Worm (Caenorhabditis elegans) whole organism, young adult: ENCODE measurements around the gene idpc-7.
A peak's percentile ranks its signal among the peaks of the same experiment; 100 is the strongest.

Experiments used
- B0019.2 ChIP-seq: fragments of 200-800 bp; sonication (Bioruptor generic); conservative IDR thresholded peaks from 2 replicates; pipeline ENCODE4 v1.3.6; 2022; ENCODE audit warnings: missing genetic modification reagents, missing genetic modification characterization, missing compliant biosample characterization
- C06A6.2 ChIP-seq: fragments of 200-800 bp; sonication (Bioruptor generic); conservative IDR thresholded peaks from 2 replicates; pipeline ENCODE4 v1.3.6; 2022; ENCODE audit warnings: missing genetic modification characterization, missing compliant biosample characterization
- F22D6.2 ChIP-seq: sonication (generic microtip); optimal IDR thresholded peaks from 2 replicates; lab custom pipeline; 2016; ENCODE audit warnings: mild to moderate bottlenecking, missing genetic modification characterization, missing compliant biosample characterization
- F23B12.7 ChIP-seq: sonication (generic microtip); optimal IDR thresholded peaks from 2 replicates; lab custom pipeline; 2017; ENCODE audit warnings: missing genetic modification characterization, mild to moderate bottlenecking, missing compliant biosample characterization, antibody characterized with exemption, moderate library complexity; ENCODE audit not compliant: insufficient read depth
- F33H1.4 ChIP-seq: fragments of 200-800 bp; sonication (Bioruptor generic); IDR thresholded peaks from 2 replicates; pipeline ENCODE4 v1.3.6; 2022; ENCODE audit warnings: missing genetic modification reagents, missing genetic modification characterization, missing compliant biosample characterization
- F37B4.10 ChIP-seq: fragments of 200-800 bp; sonication (Bioruptor generic); IDR thresholded peaks from 2 replicates; pipeline ENCODE4 v1.3.6; 2022; ENCODE audit warnings: missing genetic modification characterization, missing compliant biosample characterization
- F39B2.1 ChIP-seq: fragments of 200-800 bp; sonication (Bioruptor generic); IDR thresholded peaks from 2 replicates; pipeline ENCODE4 v1.3.6; 2022; ENCODE audit warnings: missing genetic modification reagents, missing genetic modification characterization, missing compliant biosample characterization
- F55B11.4 ChIP-seq: sonication (generic microtip); optimal IDR thresholded peaks from 2 replicates; lab custom pipeline; 2016; ENCODE audit warnings: missing compliant biosample characterization, missing genetic modification characterization, borderline replicate concordance; ENCODE audit not compliant: insufficient read depth
- F57C9.4 ChIP-seq: sonication (generic microtip); optimal IDR thresholded peaks from 2 replicates; lab custom pipeline; 2017; ENCODE audit warnings: mild to moderate bottlenecking, missing genetic modification characterization, missing compliant biosample characterization
- T26A5.8 ChIP-seq: sonication (generic microtip); optimal IDR thresholded peaks from 2 replicates; lab custom pipeline; 2016; ENCODE audit warnings: missing genetic modification characterization, missing compliant biosample characterization
- Y53G8AR.9 ChIP-seq: fragments of 200-800 bp; sonication (Bioruptor generic); conservative IDR thresholded peaks from 2 replicates; pipeline ENCODE4 v1.3.6; 2022; ENCODE audit warnings: missing genetic modification reagents, missing genetic modification characterization, missing compliant biosample characterization
- Y56A3A.18 ChIP-seq: fragments of 200-800 bp; sonication (Bioruptor generic); IDR thresholded peaks from 2 replicates; pipeline ENCODE4 v1.3.6; 2022; ENCODE audit warnings: missing genetic modification reagents, missing genetic modification characterization, missing compliant biosample characterization
- Y95B8A.8 ChIP-seq: fragments of 200-800 bp; sonication (Bioruptor generic); IDR thresholded peaks from 2 replicates; pipeline ENCODE4 v1.3.6; 2022; ENCODE audit warnings: missing genetic modification reagents, missing genetic modification characterization, missing compliant biosample characterization
- ZK185.1 ChIP-seq: sonication (generic microtip); optimal IDR thresholded peaks from 2 replicates; lab custom pipeline; 2016; ENCODE audit warnings: mild to moderate bottlenecking, missing genetic modification characterization, missing compliant biosample characterization; ENCODE audit not compliant: poor library complexity, severe bottlenecking
- aptf-3 ChIP-seq: fragments of 200-800 bp; sonication (Bioruptor generic); IDR thresholded peaks from 2 replicates; pipeline ENCODE4 v1.3.6; 2022; ENCODE audit warnings: missing genetic modification characterization, missing compliant biosample characterization
- athp-1 ChIP-seq: sonication (generic microtip); optimal IDR thresholded peaks from 2 replicates; lab custom pipeline; 2017; ENCODE audit warnings: mild to moderate bottlenecking, missing genetic modification characterization, missing compliant biosample characterization
- ccch-3 ChIP-seq: fragments of 200-800 bp; sonication (Bioruptor generic); optimal IDR thresholded peaks from 2 replicates; lab custom pipeline; 2018; ENCODE audit warnings: mild to moderate bottlenecking, missing genetic modification characterization, missing compliant biosample characterization
- cebp-1 ChIP-seq, 2 experiments: fragments of 200-800 bp in 1 of 2; sonication (Bioruptor generic) in 1 of 2; sonication (generic microtip) in 1 of 2; IDR thresholded peaks in 1 of 2; optimal IDR thresholded peaks in 1 of 2; 2 replicates each; pipeline versions ENCODE4 v1.3.6 to Lab custom; 2017 to 2022; ENCODE audit warnings: missing compliant biosample characterization in 2 of 2, missing genetic modification characterization in 2 of 2, mild to moderate bottlenecking in 1 of 2, missing genetic modification reagents in 1 of 2, moderate library complexity in 1 of 2
- ceh-27 ChIP-seq: fragments of 200-800 bp; sonication (Bioruptor generic); optimal IDR thresholded peaks from 2 replicates; lab custom pipeline; 2018; ENCODE audit warnings: mild to moderate bottlenecking, missing genetic modification characterization, moderate library complexity, missing compliant biosample characterization
- die-1 ChIP-seq: sonication (generic microtip); optimal IDR thresholded peaks from 2 replicates; lab custom pipeline; 2016; ENCODE audit warnings: missing genotype, mild to moderate bottlenecking, missing genetic modification characterization, missing compliant biosample characterization
- dox-1 ChIP-seq: fragments of 200-800 bp; sonication (Bioruptor generic); IDR thresholded peaks from 2 replicates; pipeline ENCODE4 v1.3.6; 2022; ENCODE audit warnings: missing genetic modification reagents, missing genetic modification characterization, missing compliant biosample characterization
- efl-1 ChIP-seq: fragments of 150-350 bp; optimal IDR thresholded peaks from 2 replicates; lab custom pipeline; 2014; ENCODE audit warnings: missing biosample characterization, missing genetic modification reagents, missing genetic modification characterization
- egl-18 ChIP-seq: fragments of 200-800 bp; sonication (Bioruptor generic); IDR thresholded peaks from 2 replicates; pipeline ENCODE4 v1.3.6; 2022; ENCODE audit warnings: missing genetic modification reagents, missing genetic modification characterization, missing compliant biosample characterization
- egrh-3 ChIP-seq: fragments of 200-800 bp; sonication (Bioruptor generic); IDR thresholded peaks from 2 replicates; pipeline ENCODE4 v1.3.6; 2022; ENCODE audit warnings: missing genetic modification reagents, missing genetic modification characterization, missing compliant biosample characterization
- ets-4 ChIP-seq: fragments of 200-800 bp; sonication (Bioruptor generic); optimal IDR thresholded peaks from 2 replicates; lab custom pipeline; 2018; ENCODE audit warnings: mild to moderate bottlenecking, missing genetic modification characterization, missing compliant biosample characterization
- gei-17 ChIP-seq: fragments of 200-800 bp; sonication (Bioruptor generic); optimal IDR thresholded peaks from 2 replicates; lab custom pipeline; 2018; ENCODE audit warnings: mild to moderate bottlenecking, missing genetic modification characterization, missing compliant biosample characterization
- hlh-12 ChIP-seq: sonication (generic microtip); optimal IDR thresholded peaks from 2 replicates; lab custom pipeline; 2016; ENCODE audit warnings: missing genetic modification characterization, missing compliant biosample characterization
- hlh-26 ChIP-seq: fragments of 200-800 bp; sonication (Bioruptor generic); conservative IDR thresholded peaks from 2 replicates; pipeline ENCODE4 v1.3.6; 2022; ENCODE audit warnings: missing genetic modification reagents, missing genetic modification characterization, missing compliant biosample characterization
- lag-1 ChIP-seq: fragments of 200-800 bp; sonication (Bioruptor generic); IDR thresholded peaks from 2 replicates; pipeline ENCODE4 v1.3.6; 2022; ENCODE audit warnings: missing genetic modification reagents, missing genetic modification characterization, missing compliant biosample characterization
- lin-26 ChIP-seq: fragments of 200-800 bp; sonication (Bioruptor generic); IDR thresholded peaks from 2 replicates; pipeline ENCODE4 v1.3.6; 2022; ENCODE audit warnings: missing genetic modification reagents, missing genetic modification characterization, missing compliant biosample characterization
- madf-8 ChIP-seq: fragments of 200-800 bp; sonication (Bioruptor generic); conservative IDR thresholded peaks from 2 replicates; pipeline ENCODE4 v1.3.6; 2022; ENCODE audit warnings: missing genetic modification reagents, missing genetic modification characterization, missing compliant biosample characterization
- mcd-1 ChIP-seq: fragments of 200-800 bp; sonication (Bioruptor generic); IDR thresholded peaks from 2 replicates; pipeline ENCODE4 v1.3.6; 2022; ENCODE audit warnings: missing genetic modification reagents, missing genetic modification characterization, missing compliant biosample characterization
- rcor-1 ChIP-seq: fragments of 200-800 bp; sonication (Bioruptor generic); IDR thresholded peaks from 2 replicates; pipeline ENCODE4 v1.3.6; 2022; ENCODE audit warnings: missing genetic modification reagents, missing genetic modification characterization, missing compliant biosample characterization
- rpc-1 ChIP-seq, 2 experiments: fragments of 150-350 bp in 1 of 2; sonication (generic microtip) in 1 of 2; optimal IDR thresholded peaks; 2 replicates each; lab custom pipeline; 2014 to 2018; ENCODE audit warnings: missing biosample characterization in 1 of 2, missing genetic modification characterization in 1 of 2, missing genetic modification reagents in 1 of 2, missing genotype in 1 of 2
- sea-2 ChIP-seq: fragments of 200-800 bp; sonication (Bioruptor generic); IDR thresholded peaks from 2 replicates; pipeline ENCODE4 v1.3.6; 2022; ENCODE audit warnings: missing genetic modification characterization, missing compliant biosample characterization
- snpc-1.3 ChIP-seq: sonication (generic microtip); optimal IDR thresholded peaks from 2 replicates; lab custom pipeline; 2017; ENCODE audit warnings: missing genetic modification characterization, mild to moderate bottlenecking, missing compliant biosample characterization, antibody characterized with exemption, moderate library complexity, missing genotype, missing genetic modification reagents; ENCODE audit not compliant: insufficient read depth
- snpc-3.4 ChIP-seq: sonication (generic microtip); optimal IDR thresholded peaks from 2 replicates; lab custom pipeline; 2017; ENCODE audit warnings: missing genetic modification characterization, mild to moderate bottlenecking, missing compliant biosample characterization, antibody characterized with exemption, moderate library complexity, missing genotype, missing genetic modification reagents
- unc-130 ChIP-seq: sonication (generic microtip); optimal IDR thresholded peaks from 2 replicates; lab custom pipeline; 2016; ENCODE audit warnings: missing genetic modification reagents, missing genetic modification characterization, missing compliant biosample characterization
- unc-62 ChIP-seq: fragments of 150-350 bp; optimal IDR thresholded peaks from 2 replicates; lab custom pipeline; 2014; ENCODE audit warnings: missing biosample characterization, missing genetic modification reagents, missing genetic modification characterization
- xnd-1 ChIP-seq: sonication (generic microtip); optimal IDR thresholded peaks from 2 replicates; lab custom pipeline; 2016; ENCODE audit warnings: missing genotype, missing genetic modification reagents, missing genetic modification characterization, missing compliant biosample characterization
- zfh-2 ChIP-seq: fragments of 200-800 bp; sonication (Bioruptor generic); conservative IDR thresholded peaks from 2 replicates; pipeline ENCODE4 v1.3.6; 2022; ENCODE audit warnings: missing genetic modification reagents, missing genetic modification characterization, missing compliant biosample characterization
- ztf-25 ChIP-seq: fragments of 200-800 bp; sonication (Bioruptor generic); IDR thresholded peaks from 2 replicates; pipeline ENCODE4 v1.3.6; 2022; ENCODE audit warnings: missing genetic modification reagents, missing genetic modification characterization, missing compliant biosample characterization
- ztf-26 ChIP-seq: sonication (generic microtip); optimal IDR thresholded peaks from 2 replicates; lab custom pipeline; 2017; ENCODE audit warnings: missing genetic modification characterization, missing compliant biosample characterization
- ztf-3 ChIP-seq: fragments of 200-800 bp; sonication (Bioruptor generic); optimal IDR thresholded peaks from 2 replicates; lab custom pipeline; 2018; ENCODE audit warnings: mild to moderate bottlenecking, missing genetic modification characterization, missing compliant biosample characterization

idpc-7 gene

DNA sequence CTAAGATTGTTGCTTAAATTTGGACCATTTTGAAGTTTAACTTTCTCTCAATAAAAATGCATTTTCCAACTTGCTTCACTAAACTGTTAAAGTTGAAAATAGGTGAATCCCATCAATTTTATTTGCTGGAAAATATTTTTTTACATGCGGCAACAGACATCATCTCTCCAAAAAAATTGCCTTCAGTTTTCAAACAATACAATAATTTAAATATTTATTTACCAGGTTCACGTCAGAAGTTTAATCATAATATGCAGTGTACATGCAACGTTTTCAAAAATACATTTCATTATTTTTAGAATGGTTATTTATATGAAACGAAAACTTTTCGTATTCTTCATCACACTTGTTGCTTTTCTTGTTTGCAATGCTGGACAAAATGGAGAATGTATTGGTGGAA, 12.1 kb upstream of the idpc-7 start, which contains the start of gene T06E4.5:
Gene T06E4.5, plus strand, starts transcription at position 301 of the 400 bp plus-strand sequence.
- TF ChIP-seq F23B12.7 (tag; lab: Kevin White, UChicago) (no peak), unc-62 (GFP tag; lab: Kevin White, UChicago) (no peak), rpc-1 (optimal IDR thresholded peaks at IDR 0.05; lab: Kevin White, UChicago) (no peak), rpc-1 (tag; optimal IDR thresholded peaks at IDR 0.05; lab: Kevin White, UChicago) (no peak), ets-4 (no peak), snpc-3.4 (tag; lab: Kevin White, UChicago) (no peak), Y56A3A.18 (GFP tag; lab: Robert Waterston, UW) (no peak), Y95B8A.8 (no peak), F55B11.4 (tag; lab: Kevin White, UChicago) (no peak), athp-1 (tag; lab: Kevin White, UChicago) (no peak), ccch-3 (GFP tag; lab: Kevin White, UChicago) (no peak), F57C9.4 (no peak), snpc-1.3 (tag; lab: Kevin White, UChicago) (no peak), egl-18 (GFP tag; lab: Robert Waterston, UW) (no peak), ZK185.1 (tag; lab: Kevin White, UChicago) (no peak), xnd-1 (tag; lab: Kevin White, UChicago) (no peak), hlh-26 (GFP tag; lab: Robert Waterston, UW) (no peak), sea-2 (GFP tag; lab: Robert Waterston, UW) (no peak), aptf-3 (GFP tag; lab: Robert Waterston, UW) (no peak)
- TF ChIP-seq, all 124 proteins: peak for 0

DNA sequence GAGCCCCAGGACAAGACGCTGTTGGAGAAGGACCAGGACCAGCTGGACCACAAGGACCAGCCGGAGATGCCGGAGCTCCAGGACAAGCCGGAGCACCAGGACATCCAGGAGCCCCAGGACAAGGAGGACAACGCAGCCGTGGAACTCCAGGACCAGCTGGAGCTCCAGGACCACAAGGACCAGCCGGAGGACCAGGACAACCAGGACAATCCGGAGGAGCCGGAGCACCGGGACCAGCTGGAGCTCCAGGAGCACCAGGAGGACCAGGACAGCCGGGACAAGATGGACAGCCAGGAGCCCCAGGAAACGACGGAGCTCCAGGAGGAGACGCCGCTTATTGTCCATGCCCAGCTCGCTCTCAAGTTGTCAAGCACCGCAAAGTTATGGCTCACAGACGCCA, 11.7 kb upstream of the idpc-7 start:
- no peak for TF ChIP-seq lin-26 (GFP tag; lab: Robert Waterston, UW)
- no peak for TF ChIP-seq ztf-3 (GFP tag; lab: Kevin White, UChicago)
- peak; percentile 97 for TF ChIP-seq egrh-3 (GFP tag; lab: Robert Waterston, UW)
- no peak for TF ChIP-seq B0019.2 (GFP tag; lab: Robert Waterston, UW)
- TF ChIP-seq xnd-1 (tag; lab: Kevin White, UChicago): no peak
- no peak for TF ChIP-seq athp-1 (tag; lab: Kevin White, UChicago)
- TF ChIP-seq zfh-2 (GFP tag; lab: Robert Waterston, UW): peak; percentile 72
- peak; percentile 32; the same call in 1 of the 2 replicates for TF ChIP-seq mcd-1 (GFP tag; lab: Robert Waterston, UW)
- TF ChIP-seq dox-1 (GFP tag; lab: Robert Waterston, UW): peak; percentile 34; the same call in 1 of the 2 replicates
- TF ChIP-seq ztf-25: no peak

DNA sequence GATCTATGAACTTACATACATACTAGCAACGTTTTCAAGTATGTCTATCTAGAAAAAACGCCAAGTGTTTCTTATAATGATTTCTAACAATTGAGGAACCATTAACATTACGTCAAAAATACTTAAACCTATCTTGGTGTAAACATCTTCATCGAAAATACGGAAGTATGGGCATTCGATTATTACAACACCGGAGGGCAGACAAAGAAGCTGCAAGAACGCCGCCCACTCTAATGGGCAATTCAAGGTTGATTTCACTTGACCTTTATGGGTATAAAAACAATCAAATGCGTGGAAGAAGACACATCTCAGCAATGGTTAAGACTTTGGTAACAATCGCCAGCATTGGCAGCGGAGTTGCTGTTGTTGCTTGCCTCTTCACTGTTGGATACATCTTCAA, 10.8 kb upstream of the idpc-7 start, which contains the start of gene col-146:
Gene col-146, plus strand, starts transcription at position 301 of the 400 bp plus-strand sequence.
- TF ChIP-seq die-1 (no peak), F22D6.2 (no peak), unc-130 (no peak), C06A6.2 (GFP tag; lab: Robert Waterston, UW) (no peak), hlh-12 (no peak), xnd-1 (tag; lab: Kevin White, UChicago) (no peak), aptf-3 (GFP tag; lab: Robert Waterston, UW) (no peak)

DNA sequence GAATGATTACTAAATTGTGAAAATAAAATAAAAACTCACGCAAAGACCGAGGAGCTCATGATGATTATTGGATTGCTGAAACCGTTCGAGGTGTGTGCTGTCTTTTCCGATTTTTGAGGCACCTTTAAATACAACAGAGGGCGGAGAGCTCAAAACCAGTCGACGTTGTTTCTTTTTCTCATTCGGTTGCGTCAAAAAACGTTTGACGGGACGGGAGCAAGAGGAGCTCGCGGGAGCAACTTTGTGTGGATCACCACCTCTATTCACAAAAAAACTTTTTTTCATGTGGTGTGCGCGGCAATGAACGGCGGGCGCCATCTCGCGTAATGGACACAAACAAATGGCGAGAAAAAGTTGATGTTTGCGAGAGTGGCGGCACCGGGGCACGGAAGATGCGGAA, 10.3 kb upstream of the idpc-7 start, which contains the start of gene idpc-3:
Gene idpc-3, minus strand, starts transcription at position 101 of the 400 bp plus-strand sequence.
- TF ChIP-seq madf-8 (GFP tag; lab: Robert Waterston, UW) (no peak), ceh-27 (no peak), efl-1 (GFP tag; lab: Kevin White, UChicago) (no peak), F33H1.4 (no peak), athp-1 (tag; lab: Kevin White, UChicago) (no peak), rcor-1 (GFP tag; lab: Robert Waterston, UW) (no peak), lag-1 (GFP tag; lab: Robert Waterston, UW) (no peak), gei-17 (no peak), Y53G8AR.9 (GFP tag; lab: Robert Waterston, UW) (no peak), ztf-26 (no peak), F37B4.10 (GFP tag; lab: Robert Waterston, UW) (no peak), cebp-1 (GFP tag; IDR thresholded peaks at IDR 0.05; lab: Robert Waterston, UW) (no peak), cebp-1 (tag; optimal IDR thresholded peaks at IDR 0.05; lab: Kevin White, UChicago) (no peak), F39B2.1 (no peak), egrh-3 (GFP tag; lab: Robert Waterston, UW) (no peak), T26A5.8 (tag; lab: Kevin White, UChicago) (no peak)
